Worm (Caenorhabditis elegans) whole organism, L4 larva: ENCODE results near the gene dmsr-8.

Experiments used
- ZK546.5 ChIP-seq, 2 experiments: sonication (generic microtip); optimal IDR thresholded peaks; 2 replicates each; lab custom pipeline; 2017; ENCODE audit warnings: missing biosample characterization in 2 of 2, missing genetic modification characterization in 2 of 2
- ama-1 ChIP-seq: fragments of 150-350 bp; optimal IDR thresholded peaks from 2 replicates; lab custom pipeline; 2014; ENCODE audit warnings: inconsistent platforms, mixed read lengths
- fkh-10 ChIP-seq: fragments of 150-350 bp; optimal IDR thresholded peaks from 2 replicates; lab custom pipeline; 2014; ENCODE audit warnings: missing biosample characterization, missing genetic modification reagents, missing genetic modification characterization
- lin-15B ChIP-seq: fragments of 150-350 bp; sonication (generic microtip); optimal IDR thresholded peaks from 3 replicates; lab custom pipeline; 2014; ENCODE audit warnings: missing biosample characterization, missing genetic modification characterization
- nhr-76 ChIP-seq: fragments of 150-350 bp; optimal IDR thresholded peaks from 2 replicates; lab custom pipeline; 2014; ENCODE audit warnings: missing biosample characterization, missing genetic modification characterization
- pqm-1 ChIP-seq: sonication (generic microtip); optimal IDR thresholded peaks from 2 replicates; lab custom pipeline; 2017; ENCODE audit warnings: missing biosample characterization, missing genetic modification characterization
- rbr-2 ChIP-seq: sonication (generic microtip); optimal IDR thresholded peaks from 2 replicates; lab custom pipeline; 2016; ENCODE audit warnings: missing genotype, missing genetic modification characterization, missing compliant biosample characterization

DNA sequence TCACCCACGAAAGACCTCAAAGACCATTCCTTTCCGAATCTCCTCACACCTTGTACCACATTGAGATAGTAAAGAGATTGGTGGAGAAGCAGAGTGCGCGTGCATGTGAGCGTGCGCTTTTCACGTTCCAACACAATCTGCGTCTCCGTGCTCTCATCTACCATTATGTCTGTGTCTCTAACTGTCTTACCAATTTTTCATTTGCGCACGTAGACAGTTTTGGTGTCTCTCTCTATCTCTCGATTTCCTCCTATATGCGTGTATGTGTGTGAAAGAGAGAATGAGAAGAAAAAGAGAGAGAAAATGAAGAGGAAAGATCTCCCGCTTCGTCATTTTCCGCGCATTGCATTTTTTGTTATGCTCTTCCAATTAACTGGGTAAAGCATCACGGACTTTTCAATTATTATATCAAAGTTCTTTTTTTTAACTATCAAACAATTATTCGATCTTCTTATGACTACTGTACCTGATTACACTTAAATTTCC, 47.5 kb downstream of the dmsr-8 start:
- TF ChIP-seq nhr-76 (tag; lab: Kevin White, UChicago) (peak; percentile 26), fkh-10 (GFP tag; lab: Kevin White, UChicago) (peak; percentile 91), pqm-1 (tag; lab: Kevin White, UChicago) (peak; percentile 6), rbr-2 (tag; lab: Kevin White, UChicago) (peak; percentile 91), ZK546.5 (tag; optimal IDR thresholded peaks at IDR 0.05; lab: Kevin White, UChicago) (peak in 1 of 2 experiments; percentile 41), ama-1 (lab: Kevin White, UChicago) (peak; percentile 68), lin-15B (no peak)
